Worm (Caenorhabditis elegans) whole organism, late embryonic: ENCODE data around the gene B0393.5.
"Not testable (repeated sequence)": the region's sequence is repeated elsewhere in the genome, so short reads cannot be mapped to it uniquely, and the experiment has no call there.

Experiments used
- C38D4.7 ChIP-seq: fragments of 200-800 bp; sonication (Bioruptor generic); optimal IDR thresholded peaks from 2 replicates; lab custom pipeline; 2018; ENCODE audit warnings: mild to moderate bottlenecking, missing genetic modification characterization, moderate library complexity, missing compliant biosample characterization
- K02D7.2 ChIP-seq: sonication (generic microtip); optimal IDR thresholded peaks from 2 replicates; lab custom pipeline; 2017; ENCODE audit warnings: mild to moderate bottlenecking, missing genetic modification characterization, missing compliant biosample characterization
- T23F11.4 ChIP-seq: fragments of 200-800 bp; sonication (Bioruptor generic); optimal IDR thresholded peaks from 2 replicates; lab custom pipeline; 2018; ENCODE audit warnings: mild to moderate bottlenecking, missing genetic modification characterization, missing compliant biosample characterization
- Y22D7AL.16 ChIP-seq: sonication (generic microtip); optimal IDR thresholded peaks from 2 replicates; lab custom pipeline; 2016; ENCODE audit warnings: missing genetic modification characterization, missing compliant biosample characterization
- ceh-14 ChIP-seq: sonication (generic microtip); optimal IDR thresholded peaks from 2 replicates; lab custom pipeline; 2016; ENCODE audit warnings: missing genotype, missing genetic modification characterization, missing compliant biosample characterization
- ceh-30 ChIP-seq: fragments of 150-350 bp; optimal IDR thresholded peaks from 2 replicates; lab custom pipeline; 2014; ENCODE audit warnings: missing biosample characterization, missing genetic modification characterization
- ceh-31 ChIP-seq: sonication (generic microtip); optimal IDR thresholded peaks from 2 replicates; lab custom pipeline; 2016; ENCODE audit warnings: missing genetic modification characterization, missing compliant biosample characterization
- ceh-45 ChIP-seq: fragments of 200-800 bp; sonication (Bioruptor generic); IDR thresholded peaks from 2 replicates; pipeline ENCODE4 v1.3.6; 2022; ENCODE audit warnings: missing genetic modification reagents, missing genetic modification characterization, missing compliant biosample characterization
- ceh-48 ChIP-seq: sonication (generic microtip); optimal IDR thresholded peaks from 2 replicates; lab custom pipeline; 2016; ENCODE audit warnings: missing genetic modification characterization, inconsistent platforms, missing compliant biosample characterization
- ceh-6 ChIP-seq: fragments of 200-800 bp; sonication (Bioruptor generic); optimal IDR thresholded peaks from 2 replicates; lab custom pipeline; 2018; ENCODE audit warnings: mild to moderate bottlenecking, missing genetic modification characterization, missing compliant biosample characterization
- che-1 ChIP-seq: sonication (generic microtip); optimal IDR thresholded peaks from 2 replicates; lab custom pipeline; 2016; ENCODE audit warnings: mild to moderate bottlenecking, missing genetic modification characterization, missing compliant biosample characterization
- ets-4 ChIP-seq: sonication (generic microtip); optimal IDR thresholded peaks from 2 replicates; lab custom pipeline; 2016; ENCODE audit warnings: missing genetic modification characterization, missing compliant biosample characterization
- fax-1 ChIP-seq: sonication (generic microtip); optimal IDR thresholded peaks from 2 replicates; lab custom pipeline; 2016; ENCODE audit warnings: missing genotype, missing genetic modification characterization, missing compliant biosample characterization
- fkh-6 ChIP-seq: sonication (generic microtip); optimal IDR thresholded peaks from 2 replicates; lab custom pipeline; 2016; ENCODE audit warnings: missing genetic modification characterization, missing compliant biosample characterization
- hlh-13 ChIP-seq: fragments of 200-800 bp; sonication (Bioruptor generic); optimal IDR thresholded peaks from 2 replicates; lab custom pipeline; 2018; ENCODE audit warnings: mild to moderate bottlenecking, missing genetic modification characterization, missing compliant biosample characterization
- lim-6 ChIP-seq: sonication (generic microtip); optimal IDR thresholded peaks from 2 replicates; lab custom pipeline; 2016; ENCODE audit warnings: missing genetic modification characterization, missing compliant biosample characterization
- mec-3 ChIP-seq: sonication (generic microtip); optimal IDR thresholded peaks from 2 replicates; lab custom pipeline; 2016; ENCODE audit warnings: borderline replicate concordance, missing genetic modification characterization, missing compliant biosample characterization
- nfya-1 ChIP-seq: sonication (generic microtip); optimal IDR thresholded peaks from 2 replicates; lab custom pipeline; 2017; ENCODE audit warnings: missing genetic modification characterization, mild to moderate bottlenecking, missing compliant biosample characterization, antibody characterized with exemption, moderate library complexity
- nhr-11 ChIP-seq: fragments of 150-350 bp; optimal IDR thresholded peaks from 2 replicates; lab custom pipeline; 2014; ENCODE audit warnings: missing biosample characterization, missing genetic modification characterization
- nhr-232 ChIP-seq: sonication (generic microtip); optimal IDR thresholded peaks from 2 replicates; lab custom pipeline; 2016; ENCODE audit warnings: missing genetic modification characterization, missing compliant biosample characterization
- npax-4 ChIP-seq: sonication (generic microtip); optimal IDR thresholded peaks from 2 replicates; lab custom pipeline; 2016; ENCODE audit warnings: missing genetic modification characterization, missing compliant biosample characterization
- pag-3 ChIP-seq: sonication (generic microtip); optimal IDR thresholded peaks from 2 replicates; lab custom pipeline; 2016; ENCODE audit warnings: missing compliant biosample characterization, missing genetic modification characterization, borderline replicate concordance
- pax-1 ChIP-seq: fragments of 150-350 bp; optimal IDR thresholded peaks from 2 replicates; lab custom pipeline; 2014; ENCODE audit warnings: missing biosample characterization, missing genetic modification characterization
- pha-4 ChIP-seq: fragments of 150-350 bp; optimal IDR thresholded peaks from 2 replicates; lab custom pipeline; 2018; ENCODE audit warnings: missing biosample characterization, missing genetic modification reagents, missing genetic modification characterization
- pqm-1 ChIP-seq: sonication (generic microtip); optimal IDR thresholded peaks from 2 replicates; lab custom pipeline; 2016; ENCODE audit warnings: missing genetic modification characterization, missing compliant biosample characterization
- pros-1 ChIP-seq: fragments of 150-350 bp; optimal IDR thresholded peaks from 2 replicates; lab custom pipeline; 2014; ENCODE audit warnings: missing biosample characterization, missing genetic modification reagents, missing genetic modification characterization
- ref-2 ChIP-seq: sonication (generic microtip); optimal IDR thresholded peaks from 2 replicates; lab custom pipeline; 2016; ENCODE audit warnings: missing genetic modification characterization, missing compliant biosample characterization
- sdc-2 ChIP-seq: sonication (generic microtip); optimal IDR thresholded peaks from 2 replicates; lab custom pipeline; 2016; ENCODE audit warnings: missing genotype, missing genetic modification characterization, missing compliant biosample characterization
- sox-2 ChIP-seq: fragments of 200-800 bp; sonication (Bioruptor generic); IDR thresholded peaks from 2 replicates; pipeline ENCODE4 v1.3.6; 2022; ENCODE audit warnings: missing genetic modification reagents, missing genetic modification characterization, missing compliant biosample characterization
- syd-9 ChIP-seq: sonication (generic microtip); optimal IDR thresholded peaks from 2 replicates; lab custom pipeline; 2016; ENCODE audit warnings: mild to moderate bottlenecking, missing genetic modification characterization, moderate library complexity, missing compliant biosample characterization
- tbx-7 ChIP-seq: sonication (generic microtip); optimal IDR thresholded peaks from 2 replicates; lab custom pipeline; 2016; ENCODE audit warnings: missing genotype, missing genetic modification characterization, missing compliant biosample characterization
- ttx-3 ChIP-seq: sonication (generic microtip); optimal IDR thresholded peaks from 2 replicates; lab custom pipeline; 2016; ENCODE audit warnings: missing genetic modification reagents, missing genetic modification characterization, missing compliant biosample characterization
- unc-42 ChIP-seq: sonication (generic microtip); optimal IDR thresholded peaks from 2 replicates; lab custom pipeline; 2016; ENCODE audit warnings: missing genotype, missing genetic modification characterization, missing compliant biosample characterization
- ztf-16 ChIP-seq: sonication (generic microtip); optimal IDR thresholded peaks from 2 replicates; lab custom pipeline; 2017; ENCODE audit warnings: missing genetic modification characterization, missing compliant biosample characterization

Gene B0393.5

DNA sequence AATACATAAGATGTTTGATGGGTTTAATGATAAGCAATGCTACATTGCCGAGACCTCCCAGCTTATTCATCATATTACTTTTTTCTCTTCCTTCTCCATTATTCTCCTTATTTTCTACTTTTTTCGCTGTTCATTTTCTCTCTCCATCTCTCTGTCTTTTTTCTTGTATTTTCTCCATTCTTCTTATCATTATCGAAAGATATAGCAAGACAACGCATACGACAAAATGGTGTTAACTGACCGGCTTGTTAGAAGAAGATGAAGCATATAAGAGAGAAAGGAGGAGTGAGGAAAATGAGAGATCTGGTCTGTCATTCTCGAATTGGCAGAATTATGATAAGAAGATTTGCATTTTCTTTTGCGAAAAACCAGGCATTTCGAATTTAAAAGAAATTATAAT, 1.3 kb downstream of the B0393.5 start:
- no peak for TF ChIP-seq C38D4.7
- no peak for TF ChIP-seq ets-4 (tag; lab: Kevin White, UChicago)
- no peak for TF ChIP-seq nhr-232 (tag; lab: Kevin White, UChicago)
- no peak for TF ChIP-seq pax-1 (tag; lab: Kevin White, UChicago)
- no peak for TF ChIP-seq ref-2 (tag; lab: Kevin White, UChicago)
- no peak for TF ChIP-seq T23F11.4
- TF ChIP-seq ceh-30 (tag; lab: Kevin White, UChicago), result no peak
- no peak for TF ChIP-seq ceh-48 (tag; lab: Kevin White, UChicago)
- TF ChIP-seq pag-3, result no peak
- TF ChIP-seq pha-4 (tag; lab: Kevin White, UChicago), result no peak
- no peak for TF ChIP-seq pqm-1 (tag; lab: Kevin White, UChicago)
- no peak for TF ChIP-seq fax-1 (tag; lab: Kevin White, UChicago)
- TF ChIP-seq che-1 (tag; lab: Kevin White, UChicago), result no peak
- TF ChIP-seq ceh-6 (GFP tag; lab: Kevin White, UChicago), result no peak

- no peak for TF ChIP-seq ttx-3 (tag; lab: Kevin White, UChicago)
- no peak for TF ChIP-seq ceh-45 (GFP tag; lab: Robert Waterston, UW)
- TF ChIP-seq syd-9 (tag; lab: Kevin White, UChicago), result no peak
- no peak for TF ChIP-seq tbx-7
- TF ChIP-seq ztf-16 (tag; lab: Kevin White, UChicago), result no peak
- no peak for TF ChIP-seq sox-2 (GFP tag; lab: Robert Waterston, UW)
- no peak for TF ChIP-seq unc-42
- no peak for TF ChIP-seq mec-3 (tag; lab: Kevin White, UChicago)
- no peak for TF ChIP-seq pros-1 (tag; lab: Kevin White, UChicago)
Measured at ce11 chrIII:4767869-4768645, 2.5 kb downstream of the B0393.5 start.

ce11 chrIII:4778003-4778402, 12.4 kb downstream of the B0393.5 start, which contains the start of gene B0393.7:
B0393.7 (minus strand) TSS chrIII:4778103.
- no peak for TF ChIP-seq lim-6 (tag; lab: Kevin White, UChicago)

ce11 chrIII:4779855-4780254, 14.3 kb downstream of the B0393.5 start, which contains the start of gene B0393.9:
B0393.9 (minus strand) TSS chrIII:4780157.
- TF ChIP-seq fkh-6 (tag; lab: Kevin White, UChicago) (no peak), Y22D7AL.16 (tag; lab: Kevin White, UChicago) (no peak), npax-4 (tag; lab: Kevin White, UChicago) (no peak), ceh-14 (tag; lab: Kevin White, UChicago) (no peak), fax-1 (tag; lab: Kevin White, UChicago) (no peak), ztf-16 (tag; lab: Kevin White, UChicago) (no peak), hlh-13 (GFP tag; lab: Kevin White, UChicago) (no peak), lim-6 (tag; lab: Kevin White, UChicago) (no peak), nfya-1 (no peak), ref-2 (tag; lab: Kevin White, UChicago) (no peak), ceh-31 (tag; lab: Kevin White, UChicago) (no peak)

DNA sequence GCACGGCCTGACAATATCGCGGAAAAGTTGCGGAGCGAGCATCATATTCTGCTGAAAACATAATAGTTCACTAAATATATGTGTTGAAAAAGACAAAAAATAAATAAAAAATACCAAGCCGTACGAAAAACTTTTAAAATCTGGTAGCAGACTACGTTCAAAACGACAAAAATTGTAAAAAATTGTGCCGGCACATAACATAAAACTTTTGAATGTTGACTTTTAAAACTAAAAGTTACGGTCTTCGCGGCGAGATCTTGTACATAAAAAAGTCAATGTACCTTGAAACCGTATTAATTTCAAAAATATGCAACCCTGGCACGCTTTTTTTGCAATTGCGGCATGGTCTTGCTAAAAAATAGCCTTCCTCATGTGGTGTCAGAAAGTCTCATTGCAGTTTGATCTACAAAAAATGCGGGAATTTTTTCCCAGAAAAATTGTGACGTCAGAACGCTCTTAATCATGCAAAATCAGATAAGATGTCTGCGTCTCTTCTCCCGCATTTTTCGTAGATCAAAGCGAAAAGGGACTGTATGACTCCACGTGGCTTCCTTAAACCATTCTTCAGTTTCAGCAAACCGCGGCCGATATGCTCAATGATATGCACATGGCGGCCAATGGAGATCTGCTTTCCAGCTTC, 16.5 kb downstream of the B0393.5 start, which contains the start of the genes gex-5 and C38D4.10:
Gene gex-5 (minus strand): TSS at position 51 of the 640 bp plus-strand sequence.
Gene C38D4.10 (plus strand): TSS at position 590 of the 640 bp plus-strand sequence.
- TF ChIP-seq sdc-2, K02D7.2, nhr-11 (tag; lab: Kevin White, UChicago): not testable (repeated sequence)
